Worm (Caenorhabditis elegans): ENCODE results near the gene chdh-1.

DNA sequence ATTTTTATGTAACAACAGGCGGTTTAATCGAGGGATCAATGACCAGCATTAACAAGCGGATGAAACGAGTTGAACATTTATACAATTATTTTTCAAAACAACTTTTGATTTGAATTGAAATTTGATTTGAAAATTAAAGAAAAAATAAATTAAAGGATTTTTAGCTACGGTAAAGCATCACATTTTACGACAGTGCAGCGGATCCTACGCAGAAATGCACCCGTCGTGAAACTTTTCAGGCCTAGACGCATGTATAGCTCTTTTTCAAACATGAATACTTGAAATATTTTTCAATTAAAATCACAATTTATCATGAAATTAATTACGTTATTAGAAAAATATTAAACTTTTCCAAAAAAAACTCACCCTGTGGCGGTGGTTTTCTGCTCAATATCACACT lies 2.3 kb upstream of the chdh-1 start:
- TF ChIP-seq mec-3 (tag; optimal IDR thresholded peaks at IDR 0.05; ENCODE audit: borderline replicate concordance) (no peak), che-1 (tag; optimal IDR thresholded peaks at IDR 0.05) (no peak), tbx-2 (tag; optimal IDR thresholded peaks at IDR 0.05) (no peak), tbx-7 (tag; optimal IDR thresholded peaks at IDR 0.05) (no peak), unc-55 (GFP tag; optimal IDR thresholded peaks at IDR 0.05) (no peak), ceh-45 (GFP tag; IDR thresholded peaks at IDR 0.05) (no peak), elt-2 (tag; optimal IDR thresholded peaks at IDR 0.05) (no peak), pqm-1 (tag; optimal IDR thresholded peaks at IDR 0.05) (no peak)

Data from whole organism, late embryonic.